Worm (Caenorhabditis elegans): ENCODE results near the gene bbs-2.

Gene bbs-2

DNA sequence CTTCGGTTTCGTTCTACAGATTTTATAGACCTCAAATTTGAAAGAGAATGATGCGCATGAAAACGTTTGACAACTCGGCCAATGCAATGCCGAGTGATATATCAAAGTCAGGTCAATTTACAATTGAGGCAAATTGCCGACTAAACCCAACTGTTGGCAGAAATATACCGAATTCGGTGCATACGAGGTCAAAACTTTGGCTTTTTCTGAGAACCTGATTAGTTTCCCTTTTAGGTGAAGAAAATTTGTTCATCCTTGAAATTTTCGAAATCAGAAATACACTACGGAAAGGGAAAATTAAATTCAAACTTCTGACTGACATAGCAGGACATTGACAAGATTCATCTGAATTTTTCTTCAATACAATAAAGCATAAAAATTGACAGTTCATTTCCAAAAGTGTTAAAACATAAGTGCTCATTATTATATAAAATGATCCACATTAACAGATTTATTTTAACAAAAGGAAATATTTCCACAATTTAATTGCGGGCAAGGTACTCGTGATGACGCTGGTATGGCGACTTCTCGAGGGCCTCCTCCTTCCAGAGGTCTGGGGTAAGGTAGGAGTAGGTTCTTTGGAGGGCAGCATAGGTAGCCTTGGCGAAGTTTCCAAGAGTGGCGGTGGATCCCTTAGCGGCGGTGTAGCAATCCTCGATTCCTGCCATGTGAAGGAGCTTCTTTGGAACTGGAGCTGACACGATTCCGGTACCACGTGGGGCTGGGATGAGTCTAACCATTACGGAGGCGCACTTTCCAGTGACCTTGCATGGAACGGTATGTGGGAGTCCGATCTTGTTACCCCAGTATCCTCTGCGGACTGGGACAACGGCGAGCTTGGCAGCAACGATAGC, 8.6 kb upstream of the bbs-2 start (continued):
- 0 out of 2 replicates have a peak, but pooled peaks have one; percentile 53 for TF ChIP-seq rcor-1 (GFP tag; IDR thresholded peaks at IDR 0.05)
- no peak for TF ChIP-seq athp-1 (tag; optimal IDR thresholded peaks at IDR 0.05)
- no peak for TF ChIP-seq lag-1 (GFP tag; IDR thresholded peaks at IDR 0.05)
- TF ChIP-seq lin-26 (GFP tag; IDR thresholded peaks at IDR 0.05) = no peak
- peak; percentile 18 for TF ChIP-seq F52B5.7 (tag; optimal IDR thresholded peaks at IDR 0.05)
- TF ChIP-seq K12H6.12 (tag; optimal IDR thresholded peaks at IDR 0.05) = no peak
- no peak for TF ChIP-seq Y67H2A.10 (GFP tag; conservative IDR thresholded peaks at IDR 0.05)
- TF ChIP-seq sea-2 (GFP tag; IDR thresholded peaks at IDR 0.05) = no peak
- TF ChIP-seq snpc-1.3 (tag; optimal IDR thresholded peaks at IDR 0.05; ENCODE audit: insufficient read depth) = peak; percentile 79
- TF ChIP-seq xnd-1 (tag; optimal IDR thresholded peaks at IDR 0.05) = peak; percentile 39
- no peak for TF ChIP-seq Y53F4B.3 (GFP tag; IDR thresholded peaks at IDR 0.05)
- no peak for TF ChIP-seq ztf-22 (GFP tag; optimal IDR thresholded peaks at IDR 0.05)
- TF ChIP-seq ceh-27 (GFP tag; optimal IDR thresholded peaks at IDR 0.05) = no peak
- no peak for TF ChIP-seq somi-1 (GFP tag; optimal IDR thresholded peaks at IDR 0.05)
- TF ChIP-seq lin-40 (tag; optimal IDR thresholded peaks at IDR 0.05) = no peak
- no peak for TF ChIP-seq ceh-40 (GFP tag; IDR thresholded peaks at IDR 0.05)
- no peak for TF ChIP-seq nhr-120 (GFP tag; IDR thresholded peaks at IDR 0.05)
- TF ChIP-seq B0336.3 (GFP tag; IDR thresholded peaks at IDR 0.05) = peak; percentile 80
- TF ChIP-seq pha-4 (tag; optimal IDR thresholded peaks at IDR 0.05) = no peak
- no peak for TF ChIP-seq bed-1 (GFP tag; IDR thresholded peaks at IDR 0.05)
- no peak for TF ChIP-seq C17E4.6 (GFP tag; IDR thresholded peaks at IDR 0.05)
- TF ChIP-seq unc-130 (GFP tag; optimal IDR thresholded peaks at IDR 0.05) = peak; percentile 43
- peak; percentile 64 for TF ChIP-seq hsf-1 (GFP tag; IDR thresholded peaks at IDR 0.05)
- TF ChIP-seq gei-17 (GFP tag; optimal IDR thresholded peaks at IDR 0.05) = no peak
- TF ChIP-seq ztf-28 (GFP tag; IDR thresholded peaks at IDR 0.05) = no peak
- no peak for TF ChIP-seq ztf-6 (GFP tag; IDR thresholded peaks at IDR 0.05)
- no peak for TF ChIP-seq madf-10 (tag; optimal IDR thresholded peaks at IDR 0.05)
- peak; percentile 64 for TF ChIP-seq repo-1 (tag; optimal IDR thresholded peaks at IDR 0.05)
- no peak for TF ChIP-seq F22D6.2 (tag; optimal IDR thresholded peaks at IDR 0.05)
- TF ChIP-seq F49E8.2 (tag; optimal IDR thresholded peaks at IDR 0.05; ENCODE audit: insufficient read depth) = peak; percentile 47
- peak; percentile 69 for TF ChIP-seq lin-54 (GFP tag; optimal IDR thresholded peaks at IDR 0.05)
- peak; percentile 45 for TF ChIP-seq F33H1.4 (GFP tag; IDR thresholded peaks at IDR 0.05)
- TF ChIP-seq zfh-2 (GFP tag; conservative IDR thresholded peaks at IDR 0.05) = peak; percentile 52
- 0 out of 2 replicates have a peak, but pooled peaks have one; percentile 65 for TF ChIP-seq aptf-3 (GFP tag; IDR thresholded peaks at IDR 0.05)
- TF ChIP-seq attf-6 (GFP tag; IDR thresholded peaks at IDR 0.05) = peak; percentile 57; the same call in 1 of the 2 replicates
- peak; percentile 68; the same call in 1 of the 2 replicates for TF ChIP-seq Y56A3A.18 (GFP tag; IDR thresholded peaks at IDR 0.05)
- no peak for TF ChIP-seq nhr-27 (tag; optimal IDR thresholded peaks at IDR 0.05)
- TF ChIP-seq lsl-1 (GFP tag; optimal IDR thresholded peaks at IDR 0.05) = no peak
- peak; percentile 50; the same call in 1 of the 2 replicates for TF ChIP-seq ztf-25 (GFP tag; IDR thresholded peaks at IDR 0.05)
- TF ChIP-seq hmg-20 (GFP tag; IDR thresholded peaks at IDR 0.05) = no peak
- TF ChIP-seq nhr-90 (tag; optimal IDR thresholded peaks at IDR 0.05) = no peak
- no peak for TF ChIP-seq cebp-1 (GFP tag; IDR thresholded peaks at IDR 0.05)
- no peak for TF ChIP-seq cebp-1 (tag; optimal IDR thresholded peaks at IDR 0.05)
- peak; percentile 62 for TF ChIP-seq madf-6 (GFP tag; IDR thresholded peaks at IDR 0.05)
- no peak for TF ChIP-seq lsy-27 (tag; optimal IDR thresholded peaks at IDR 0.05; ENCODE audit: borderline replicate concordance, insufficient read depth)
- no peak for TF ChIP-seq rpc-1 (optimal IDR thresholded peaks at IDR 0.05)
- no peak for TF ChIP-seq rpc-1 (tag; optimal IDR thresholded peaks at IDR 0.05)
